Fruit fly (Drosophila melanogaster) whole organism: ENCODE results near the gene CG13693.

Experiments
- CG8478 ChIP-seq: fragments of >200 bp; optimal IDR thresholded peaks from 2 replicates; lab custom pipeline; 2018; ENCODE audit warnings: inconsistent platforms
- Dll ChIP-seq: fragments of >200 bp; optimal IDR thresholded peaks from 2 replicates; lab custom pipeline; 2017
- pan ChIP-seq: fragments of >200 bp; optimal IDR thresholded peaks from 2 replicates; lab custom pipeline; 2017
- psq ChIP-seq: fragments of >200 bp; optimal IDR thresholded peaks from 2 replicates; lab custom pipeline; 2017
- usp ChIP-seq: fragments of >200 bp; optimal IDR thresholded peaks from 2 replicates; lab custom pipeline; 2017; ENCODE audit warnings: missing biosample characterization, missing genetic modification characterization, mixed read lengths

dm6 chr2L:268788-269187 is 36.5 kb downstream of the CG13693 start, which contains the start of gene CG3345:
- TF ChIP-seq pan (lab: Kevin White, UChicago) (no peak), CG8478 (no peak), psq (lab: Kevin White, UChicago) (no peak), Dll (no peak), usp (GFP tag; lab: Kevin White, UChicago) (no peak)
